Fruit fly (Drosophila melanogaster) whole organism, embryonic: ENCODE results near the gene Shc.

ENCODE experiments used
- Blimp-1 ChIP-seq: fragments of 200-800 bp; sonication (Bioruptor generic); optimal IDR thresholded peaks from 3 replicates; lab custom pipeline; 2018; ENCODE audit warnings: missing biosample characterization, missing genetic modification characterization, mild to moderate bottlenecking, moderate library complexity, missing genetic modification reagents
- CG12071 ChIP-seq: fragments of 200-800 bp; sonication (Bioruptor generic); optimal IDR thresholded peaks from 3 replicates; lab custom pipeline; 2018; ENCODE audit warnings: missing biosample characterization, mild to moderate bottlenecking, missing genetic modification characterization
- CG12236 ChIP-seq: fragments of 200-800 bp; sonication (Bioruptor generic); optimal IDR thresholded peaks from 2 replicates; lab custom pipeline; 2016; ENCODE audit warnings: missing biosample characterization, missing genetic modification characterization
- CG12391 ChIP-seq: fragments of 200-800 bp; sonication (Bioruptor generic); optimal IDR thresholded peaks from 3 replicates; lab custom pipeline; 2018; ENCODE audit warnings: missing biosample characterization, mild to moderate bottlenecking, missing genetic modification characterization, moderate library complexity
- CG13894 ChIP-seq: fragments of 200-800 bp; sonication (Bioruptor generic); optimal IDR thresholded peaks from 3 replicates; lab custom pipeline; 2018; ENCODE audit warnings: missing biosample characterization, mild to moderate bottlenecking, missing genetic modification characterization, moderate library complexity
- CG15011 ChIP-seq: fragments of 200-800 bp; sonication (Bioruptor generic); optimal IDR thresholded peaks from 3 replicates; lab custom pipeline; 2018; ENCODE audit warnings: missing biosample characterization, mild to moderate bottlenecking, missing genetic modification characterization
- CG15073 ChIP-seq: fragments of 200-800 bp; sonication (Bioruptor generic); optimal IDR thresholded peaks from 2 replicates; lab custom pipeline; 2016; ENCODE audit warnings: missing biosample characterization, missing genetic modification characterization
- CG16815 ChIP-seq: fragments of 200-800 bp; sonication (Bioruptor generic); optimal IDR thresholded peaks from 3 replicates; lab custom pipeline; 2017; ENCODE audit warnings: missing biosample characterization, mild to moderate bottlenecking, missing genetic modification characterization
- CG17568 ChIP-seq: fragments of 200-800 bp; sonication (Bioruptor generic); optimal IDR thresholded peaks from 2 replicates; lab custom pipeline; 2018; ENCODE audit warnings: missing biosample characterization, mild to moderate bottlenecking, missing genetic modification characterization, moderate library complexity
- CG18011 ChIP-seq: fragments of 200-800 bp; sonication (Bioruptor generic); optimal IDR thresholded peaks from 2 replicates; lab custom pipeline; 2017; ENCODE audit warnings: missing biosample characterization, missing genetic modification characterization, mild to moderate bottlenecking, moderate library complexity, missing genotype
- CG18599 ChIP-seq: fragments of 200-800 bp; sonication (Bioruptor generic); optimal IDR thresholded peaks from 3 replicates; lab custom pipeline; 2017; ENCODE audit warnings: missing biosample characterization, missing genetic modification characterization, mild to moderate bottlenecking, moderate library complexity, missing genetic modification reagents
- CG18619 ChIP-seq: fragments of 200-800 bp; sonication (Bioruptor generic); optimal IDR thresholded peaks from 3 replicates; lab custom pipeline; 2017; ENCODE audit warnings: missing biosample characterization, mild to moderate bottlenecking, missing genetic modification characterization
- CG3995 ChIP-seq: fragments of 200-800 bp; sonication (Bioruptor generic); optimal IDR thresholded peaks from 3 replicates; lab custom pipeline; 2016; ENCODE audit warnings: missing biosample characterization, missing genetic modification characterization
- CG4360 ChIP-seq: fragments of 200-800 bp; sonication (Bioruptor generic); IDR thresholded peaks from 2 replicates; pipeline ENCODE4 v1.3.6; 2022; ENCODE audit warnings: missing biosample characterization, missing genetic modification characterization
- CG6813 ChIP-seq: fragments of 200-800 bp; sonication (Bioruptor generic); optimal IDR thresholded peaks from 2 replicates; lab custom pipeline; 2017; ENCODE audit warnings: missing biosample characterization, missing genetic modification characterization, mild to moderate bottlenecking, moderate library complexity, missing genetic modification reagents
- CG7928 ChIP-seq: fragments of 200-800 bp; sonication (Bioruptor generic); optimal IDR thresholded peaks from 2 replicates; lab custom pipeline; 2017; ENCODE audit warnings: missing biosample characterization, mild to moderate bottlenecking, missing genetic modification characterization
- CG8290 ChIP-seq, 3 experiments: fragments of 200-800 bp; sonication (Bioruptor generic); optimal IDR thresholded peaks; 2 replicates each; lab custom pipeline; 2016 to 2019; ENCODE audit warnings: missing biosample characterization in 3 of 3, missing genetic modification characterization in 3 of 3, mild to moderate bottlenecking in 2 of 3, moderate library complexity in 1 of 3
- CG8388 ChIP-seq: fragments of 200-800 bp; sonication (Bioruptor generic); optimal IDR thresholded peaks from 2 replicates; lab custom pipeline; 2019; ENCODE audit warnings: missing biosample characterization, mild to moderate bottlenecking, missing genetic modification characterization, moderate library complexity
- CG9609 ChIP-seq: fragments of 200-800 bp; sonication (Bioruptor generic); optimal IDR thresholded peaks from 3 replicates; lab custom pipeline; 2016; ENCODE audit warnings: missing biosample characterization, missing genetic modification characterization
- CG9797 ChIP-seq: fragments of 200-800 bp; sonication (Bioruptor generic); optimal IDR thresholded peaks from 3 replicates; lab custom pipeline; 2018; ENCODE audit warnings: missing biosample characterization, mild to moderate bottlenecking, missing genetic modification characterization
- CTCF ChIP-seq: fragments of 200-800 bp; sonication (Bioruptor generic); optimal IDR thresholded peaks from 2 replicates; lab custom pipeline; 2017; ENCODE audit warnings: missing biosample characterization, mild to moderate bottlenecking, missing genetic modification characterization, moderate library complexity
- D19A ChIP-seq: fragments of 200-800 bp; optimal IDR thresholded peaks from 3 replicates; lab custom pipeline; 2019; ENCODE audit warnings: missing biosample characterization, mild to moderate bottlenecking, missing genetic modification characterization, moderate library complexity
- Dip3 ChIP-seq: fragments of 200-800 bp; sonication (Bioruptor generic); optimal IDR thresholded peaks from 3 replicates; lab custom pipeline; 2016; ENCODE audit warnings: missing biosample characterization, missing genetic modification characterization
- Ets65A ChIP-seq: fragments of 200-800 bp; sonication (Bioruptor generic); peaks from one replicate; lab custom pipeline; 2016; ENCODE audit warnings: missing biosample characterization, missing genetic modification characterization
- Fer3 ChIP-seq: fragments of 200-800 bp; sonication (Bioruptor generic); optimal IDR thresholded peaks from 2 replicates; lab custom pipeline; 2018; ENCODE audit warnings: missing biosample characterization, mild to moderate bottlenecking, missing genetic modification characterization, moderate library complexity
- Gug ChIP-seq: fragments of 200-800 bp; sonication (Bioruptor generic); IDR thresholded peaks from 4 replicates; pipeline ENCODE4 v1.3.6; 2022; ENCODE audit warnings: missing biosample characterization, missing genetic modification characterization
- HLH54F ChIP-seq: fragments of 200-800 bp; sonication (Bioruptor generic); optimal IDR thresholded peaks from 3 replicates; lab custom pipeline; 2016; ENCODE audit warnings: missing biosample characterization, missing genetic modification characterization
- Hand ChIP-seq: fragments of 200-800 bp; sonication (Bioruptor generic); optimal IDR thresholded peaks from 2 replicates; lab custom pipeline; 2017; ENCODE audit warnings: mild to moderate bottlenecking, missing biosample characterization, missing genetic modification reagents, missing genetic modification characterization
- HmgZ ChIP-seq: fragments of 200-800 bp; sonication (Bioruptor generic); optimal IDR thresholded peaks from 2 replicates; lab custom pipeline; 2018; ENCODE audit warnings: missing biosample characterization, mild to moderate bottlenecking, missing genetic modification characterization
- Hmx ChIP-seq: fragments of 200-800 bp; sonication (Bioruptor generic); optimal IDR thresholded peaks from 2 replicates; lab custom pipeline; 2016; ENCODE audit warnings: missing biosample characterization, missing genetic modification characterization
- MTF-1 ChIP-seq: fragments of 200-800 bp; sonication (Bioruptor generic); optimal IDR thresholded peaks from 2 replicates; lab custom pipeline; 2018; ENCODE audit warnings: missing biosample characterization, mild to moderate bottlenecking, missing genetic modification characterization, borderline replicate concordance
- Med ChIP-seq: fragments of 200-800 bp; sonication (Bioruptor generic); peaks from one replicate; lab custom pipeline; 2016; ENCODE audit warnings: missing biosample characterization, missing genetic modification characterization, mild to moderate bottlenecking, inconsistent platforms, moderate library complexity
- NK7.1 ChIP-seq: fragments of 200-800 bp; sonication (Bioruptor generic); optimal IDR thresholded peaks from 3 replicates; lab custom pipeline; 2016; ENCODE audit warnings: missing biosample characterization, missing genetic modification characterization
- Nf-YB ChIP-seq: fragments of 200-800 bp; sonication (Bioruptor generic); optimal IDR thresholded peaks from 3 replicates; lab custom pipeline; 2019; ENCODE audit warnings: missing biosample characterization, mild to moderate bottlenecking, missing genetic modification characterization, moderate library complexity
- Oli ChIP-seq: fragments of 200-800 bp; sonication (Bioruptor generic); optimal IDR thresholded peaks from 2 replicates; lab custom pipeline; 2018; ENCODE audit warnings: missing biosample characterization, mild to moderate bottlenecking, missing genetic modification characterization, moderate library complexity
- Sry-β ChIP-seq: fragments of 200-800 bp; sonication (Bioruptor generic); optimal IDR thresholded peaks from 2 replicates; lab custom pipeline; 2018; ENCODE audit warnings: missing biosample characterization, mild to moderate bottlenecking, missing genetic modification characterization, moderate library complexity
- Usf ChIP-seq: fragments of 200-800 bp; sonication (Bioruptor generic); optimal IDR thresholded peaks from 2 replicates; lab custom pipeline; 2017; ENCODE audit warnings: missing genotype, missing biosample characterization, missing genetic modification characterization
- Xbp1 ChIP-seq: fragments of 200-800 bp; sonication (Bioruptor generic); optimal IDR thresholded peaks from 3 replicates; lab custom pipeline; 2016; ENCODE audit warnings: missing biosample characterization, mild to moderate bottlenecking, missing genetic modification characterization
- bab2 ChIP-seq: fragments of 200-800 bp; sonication (Bioruptor generic); optimal IDR thresholded peaks from 2 replicates; lab custom pipeline; 2016; ENCODE audit warnings: missing biosample characterization, missing genetic modification characterization
- chn ChIP-seq: fragments of 200-800 bp; sonication (Bioruptor generic); optimal IDR thresholded peaks from 2 replicates; lab custom pipeline; 2016; ENCODE audit warnings: missing biosample characterization, missing genetic modification characterization
- dan ChIP-seq: fragments of 200-800 bp; sonication (Bioruptor generic); IDR thresholded peaks from 2 replicates; pipeline ENCODE4 v1.3.6; 2022; ENCODE audit warnings: missing biosample characterization, missing genetic modification characterization
- danr ChIP-seq: fragments of 200-800 bp; sonication (Bioruptor generic); IDR thresholded peaks from 2 replicates; pipeline ENCODE4 v1.3.6; 2022; ENCODE audit warnings: missing biosample characterization, missing genetic modification characterization
- eve ChIP-seq, 2 experiments: fragments of >200 bp; optimal IDR thresholded peaks; 2 replicates each; lab custom pipeline; 2017; ENCODE audit warnings: missing biosample characterization in 2 of 2, missing genetic modification characterization in 2 of 2
- fd102C ChIP-seq: fragments of 200-800 bp; sonication (Bioruptor generic); optimal IDR thresholded peaks from 2 replicates; lab custom pipeline; 2018; ENCODE audit warnings: missing biosample characterization, mild to moderate bottlenecking, missing genetic modification characterization, moderate library complexity
- gfzf ChIP-seq: fragments of 200-800 bp; sonication (Bioruptor generic); optimal IDR thresholded peaks from 2 replicates; lab custom pipeline; 2016; ENCODE audit warnings: missing biosample characterization, mild to moderate bottlenecking, missing genetic modification characterization, moderate library complexity
- hbn ChIP-seq: fragments of 200-800 bp; sonication (Bioruptor generic); IDR thresholded peaks from 2 replicates; pipeline ENCODE4 v1.3.6; 2022; ENCODE audit warnings: missing biosample characterization, missing genetic modification characterization; ENCODE audit not compliant: partially characterized antibody
- insv ChIP-seq, 2 experiments: fragments of 200-800 bp; sonication (Bioruptor generic); optimal IDR thresholded peaks; 3 replicates each; lab custom pipeline; 2016 to 2018; ENCODE audit warnings: missing biosample characterization in 2 of 2, missing genetic modification characterization in 2 of 2
- org-1 ChIP-seq: fragments of 200-800 bp; sonication (Bioruptor generic); optimal IDR thresholded peaks from 2 replicates; lab custom pipeline; 2017; ENCODE audit warnings: missing biosample characterization, missing genetic modification characterization
- yki ChIP-seq: fragments of >200 bp; optimal IDR thresholded peaks from 3 replicates; lab custom pipeline; 2018
- zen ChIP-seq: fragments of 200-800 bp; sonication (Bioruptor generic); optimal IDR thresholded peaks from 3 replicates; lab custom pipeline; 2018; ENCODE audit warnings: missing biosample characterization, mild to moderate bottlenecking, missing genetic modification characterization, moderate library complexity

Gene Shc

dm6 chr3L:9461670-9462246 is 34.9 kb downstream of the Shc start (continued):
- TF ChIP-seq Med (GFP tag; lab: Kevin White, UChicago): peak; percentile 95
- peak; percentile 31 for TF ChIP-seq chn
- TF ChIP-seq dan (GFP tag; lab: Robert Waterston, UW): no peak
- no peak for TF ChIP-seq CG9797
- no peak for TF ChIP-seq CG3995
- TF ChIP-seq CG18599 (GFP tag; lab: Kevin White, UChicago): no peak
- peak; percentile 17 for TF ChIP-seq Fer3 (tag; lab: Kevin White, UChicago)
- TF ChIP-seq NK7.1: no peak
- TF ChIP-seq CG12391 (tag; lab: Kevin White, UChicago): no peak
- no peak for TF ChIP-seq Nf-YB (GFP tag; lab: Kevin White, UChicago)
- no peak for TF ChIP-seq gfzf (GFP tag; lab: Kevin White, UChicago)
- TF ChIP-seq Ets65A (GFP tag; lab: Kevin White, UChicago): no peak
- TF ChIP-seq Oli (tag; lab: Kevin White, UChicago): peak; percentile 35
- TF ChIP-seq CG8290 (GFP tag; optimal IDR thresholded peaks at IDR 0.05; lab: Kevin White, UChicago): no peak
- TF ChIP-seq CG8290 (tag; optimal IDR thresholded peaks at IDR 0.05; lab: Kevin White, UChicago): peak; percentile 23 to 86
- TF ChIP-seq hbn (GFP tag; lab: Robert Waterston, UW): no peak
- TF ChIP-seq CG15073: no peak
- no peak for TF ChIP-seq HLH54F
- peak; percentile 3 for TF ChIP-seq Blimp-1 (GFP tag; lab: Kevin White, UChicago)
- TF ChIP-seq Hand (GFP tag; lab: Kevin White, UChicago): no peak
- TF ChIP-seq CG6813 (GFP tag; lab: Kevin White, UChicago): no peak
- no peak for TF ChIP-seq danr (GFP tag; lab: Robert Waterston, UW)
- peak; percentile 36 for TF ChIP-seq CG9609
- peak; percentile 19 for TF ChIP-seq HmgZ (tag; lab: Kevin White, UChicago)
- TF ChIP-seq CG8388 (GFP tag; lab: Kevin White, UChicago): no peak
- TF ChIP-seq yki (lab: Kevin White, UChicago): no peak
- TF ChIP-seq CG15011 (GFP tag; lab: Kevin White, UChicago): no peak
- no peak for TF ChIP-seq CTCF (GFP tag; lab: Kevin White, UChicago)
- TF ChIP-seq Usf (GFP tag; lab: Kevin White, UChicago): peak; percentile 8
- TF ChIP-seq CG18011: no peak
- TF ChIP-seq insv (GFP tag; optimal IDR thresholded peaks at IDR 0.05; lab: Kevin White, UChicago): no peak
- no peak for TF ChIP-seq Hmx (GFP tag; lab: Kevin White, UChicago)
- peak; percentile 58 for TF ChIP-seq CG12071 (GFP tag; lab: Kevin White, UChicago)
- no peak for TF ChIP-seq CG7928 (GFP tag; lab: Kevin White, UChicago)
- no peak for TF ChIP-seq CG13894 (tag; lab: Kevin White, UChicago)
- peak; percentile 66 for TF ChIP-seq CG4360 (GFP tag; lab: Robert Waterston, UW)
- TF ChIP-seq fd102C (GFP tag; lab: Kevin White, UChicago): peak; percentile 71
- peak; percentile 47 for TF ChIP-seq Dip3 (GFP tag; lab: Kevin White, UChicago)
- no peak for TF ChIP-seq CG16815 (GFP tag; lab: Kevin White, UChicago)
- TF ChIP-seq D19A: no peak
- no peak for TF ChIP-seq org-1 (GFP tag; lab: Kevin White, UChicago)
- TF ChIP-seq MTF-1 (GFP tag; lab: Kevin White, UChicago): no peak
- TF ChIP-seq CG17568 (GFP tag; lab: Kevin White, UChicago): peak; percentile 7
- TF ChIP-seq Xbp1 (GFP tag; lab: Kevin White, UChicago): peak; percentile 23
- peak; percentile 43; the same call in 1 of the 4 replicates for TF ChIP-seq Gug (GFP tag; lab: Robert Waterston, UW)
- TF ChIP-seq eve (GFP tag; optimal IDR thresholded peaks at IDR 0.05; lab: Kevin White, UChicago): no peak
- no peak for TF ChIP-seq CG18619
- peak; percentile 89 for TF ChIP-seq zen
- TF ChIP-seq Sry-β (GFP tag; lab: Kevin White, UChicago): no peak
- peak; percentile 5 for TF ChIP-seq CG12236 (GFP tag; lab: Kevin White, UChicago)
- no peak for TF ChIP-seq bab2
